Worm (Caenorhabditis elegans) whole organism, mixed stage, embryonic: ENCODE measurements around the gene pmpl-1.

Experiments
- M03D4.4 ChIP-seq: sonication (generic microtip); optimal IDR thresholded peaks from 2 replicates; lab custom pipeline; 2017; ENCODE audit warnings: mild to moderate bottlenecking, missing genetic modification characterization, missing compliant biosample characterization
- bed-3 ChIP-seq: fragments of 200-800 bp; sonication (Bioruptor generic); optimal IDR thresholded peaks from 3 replicates; lab custom pipeline; 2018; ENCODE audit warnings: mild to moderate bottlenecking, missing genetic modification characterization, moderate library complexity, missing compliant biosample characterization
- blmp-1 ChIP-seq: fragments of 150-350 bp; optimal IDR thresholded peaks from 2 replicates; lab custom pipeline; 2014; ENCODE audit warnings: missing biosample characterization, missing genetic modification characterization
- ceh-39 ChIP-seq: fragments of 150-350 bp; optimal IDR thresholded peaks from 2 replicates; lab custom pipeline; 2014; ENCODE audit warnings: missing biosample characterization, missing genetic modification characterization
- ceh-43 ChIP-seq: fragments of 200-800 bp; sonication (Bioruptor generic); optimal IDR thresholded peaks from 2 replicates; lab custom pipeline; 2018; ENCODE audit warnings: mild to moderate bottlenecking, missing genetic modification characterization, moderate library complexity, missing compliant biosample characterization
- ceh-83 ChIP-seq: fragments of 200-800 bp; sonication (Bioruptor generic); optimal IDR thresholded peaks from 2 replicates; lab custom pipeline; 2018; ENCODE audit warnings: mild to moderate bottlenecking, missing genetic modification characterization, missing compliant biosample characterization
- ces-1 ChIP-seq: fragments of 150-350 bp; optimal IDR thresholded peaks from 2 replicates; lab custom pipeline; 2014; ENCODE audit warnings: missing biosample characterization, missing genetic modification reagents, missing genetic modification characterization
- cnd-1 ChIP-seq: fragments of 200-800 bp; sonication (Bioruptor generic); optimal IDR thresholded peaks from 2 replicates; lab custom pipeline; 2018; ENCODE audit warnings: mild to moderate bottlenecking, missing genetic modification characterization, missing compliant biosample characterization
- drap-1 ChIP-seq: fragments of 200-800 bp; sonication (Bioruptor generic); optimal IDR thresholded peaks from 3 replicates; lab custom pipeline; 2018; ENCODE audit warnings: mild to moderate bottlenecking, missing genetic modification characterization, missing compliant biosample characterization
- elt-1 ChIP-seq: sonication (generic microtip); optimal IDR thresholded peaks from 2 replicates; lab custom pipeline; 2017; ENCODE audit warnings: missing genetic modification characterization, mild to moderate bottlenecking, missing compliant biosample characterization, antibody characterized with exemption, moderate library complexity, borderline replicate concordance; ENCODE audit not compliant: insufficient read depth
- elt-3 ChIP-seq: fragments of 150-350 bp; optimal IDR thresholded peaks from 2 replicates; lab custom pipeline; 2014; ENCODE audit warnings: missing biosample characterization, missing genetic modification characterization
- flh-1 ChIP-seq: fragments of 200-800 bp; sonication (Bioruptor generic); optimal IDR thresholded peaks from 2 replicates; lab custom pipeline; 2018; ENCODE audit warnings: mild to moderate bottlenecking, missing genetic modification characterization, moderate library complexity, missing compliant biosample characterization
- ham-2 ChIP-seq: fragments of 200-800 bp; sonication (Bioruptor generic); optimal IDR thresholded peaks from 2 replicates; lab custom pipeline; 2018; ENCODE audit warnings: mild to moderate bottlenecking, missing genetic modification characterization, missing compliant biosample characterization
- hlh-1 ChIP-seq: fragments of 150-350 bp; optimal IDR thresholded peaks from 2 replicates; lab custom pipeline; 2014; ENCODE audit warnings: missing biosample characterization, missing genetic modification reagents, missing genetic modification characterization
- lin-13 ChIP-seq: fragments of 150-350 bp; optimal IDR thresholded peaks from 2 replicates; lab custom pipeline; 2014; ENCODE audit warnings: missing biosample characterization, missing genetic modification characterization
- lin-32 ChIP-seq: fragments of 200-800 bp; sonication (Bioruptor generic); optimal IDR thresholded peaks from 2 replicates; lab custom pipeline; 2018; ENCODE audit warnings: mild to moderate bottlenecking, missing genetic modification characterization, missing compliant biosample characterization
- lsy-2 ChIP-seq: fragments of 150-350 bp; optimal IDR thresholded peaks from 2 replicates; lab custom pipeline; 2014; ENCODE audit warnings: missing biosample characterization, missing genetic modification characterization
- mep-1 ChIP-seq: fragments of 150-350 bp; optimal IDR thresholded peaks from 2 replicates; lab custom pipeline; 2017; ENCODE audit warnings: missing biosample characterization, missing genetic modification reagents, missing genetic modification characterization, inconsistent platforms
- mls-2 ChIP-seq: sonication (generic microtip); optimal IDR thresholded peaks from 2 replicates; lab custom pipeline; 2016; ENCODE audit warnings: mild to moderate bottlenecking, missing genetic modification characterization, moderate library complexity, missing compliant biosample characterization
- nhr-2 ChIP-seq: fragments of 150-350 bp; optimal IDR thresholded peaks from 2 replicates; lab custom pipeline; 2014; ENCODE audit warnings: missing biosample characterization, missing genetic modification characterization
- nhr-237 ChIP-seq: fragments of 150-350 bp; optimal IDR thresholded peaks from 2 replicates; lab custom pipeline; 2014; ENCODE audit warnings: missing biosample characterization, missing genetic modification characterization
- nhr-28 ChIP-seq: fragments of 150-350 bp; optimal IDR thresholded peaks from 2 replicates; lab custom pipeline; 2014; ENCODE audit warnings: missing biosample characterization, missing genetic modification characterization
- nhr-76 ChIP-seq: sonication (generic microtip); optimal IDR thresholded peaks from 2 replicates; lab custom pipeline; 2017; ENCODE audit warnings: missing biosample characterization, missing genetic modification characterization
- pha-4 ChIP-seq: fragments of 150-350 bp; optimal IDR thresholded peaks from 2 replicates; lab custom pipeline; 2018; ENCODE audit warnings: missing biosample characterization, missing genetic modification reagents, missing genetic modification characterization
- sem-2 ChIP-seq: fragments of 200-800 bp; sonication (Bioruptor generic); optimal IDR thresholded peaks from 2 replicates; lab custom pipeline; 2018; ENCODE audit warnings: mild to moderate bottlenecking, missing genetic modification characterization, missing compliant biosample characterization
- sptf-1 ChIP-seq: sonication (generic microtip); optimal IDR thresholded peaks from 2 replicates; lab custom pipeline; 2017; ENCODE audit warnings: mild to moderate bottlenecking, missing genetic modification characterization, moderate library complexity, missing compliant biosample characterization
- tbx-8 ChIP-seq: fragments of 200-800 bp; sonication (Bioruptor generic); optimal IDR thresholded peaks from 2 replicates; lab custom pipeline; 2018; ENCODE audit warnings: mild to moderate bottlenecking, missing genetic modification characterization, moderate library complexity, missing compliant biosample characterization
- unc-120 ChIP-seq: sonication (generic microtip); optimal IDR thresholded peaks from 2 replicates; lab custom pipeline; 2017; ENCODE audit warnings: missing genetic modification characterization, missing compliant biosample characterization; ENCODE audit not compliant: poor library complexity, severe bottlenecking
- unc-62 ChIP-seq: fragments of 150-350 bp; optimal IDR thresholded peaks from 2 replicates; lab custom pipeline; 2014; ENCODE audit warnings: missing biosample characterization, missing genetic modification reagents, missing genetic modification characterization
- zip-8 ChIP-seq: fragments of 150-350 bp; optimal IDR thresholded peaks from 2 replicates; lab custom pipeline; 2014; ENCODE audit warnings: missing biosample characterization, missing genetic modification characterization
- ztf-11 ChIP-seq: fragments of 150-350 bp; optimal IDR thresholded peaks from 2 replicates; lab custom pipeline; 2014; ENCODE audit warnings: missing biosample characterization, missing genetic modification characterization

pmpl-1 gene

ce11 chrX:3787431-3788076 is at the start of gene pmpl-1:
Gene pmpl-1, plus strand, starts transcription at chrX:3788026.
- TF ChIP-seq unc-62 (GFP tag; lab: Kevin White, UChicago) (peak; percentile 69), blmp-1 (tag; lab: Kevin White, UChicago) (no peak), tbx-8 (no peak), zip-8 (tag; lab: Kevin White, UChicago) (no peak), nhr-76 (no peak), flh-1 (GFP tag; lab: Kevin White, UChicago) (no peak), mep-1 (tag; lab: Kevin White, UChicago) (no peak), pha-4 (tag; lab: Kevin White, UChicago) (no peak), ceh-43 (no peak), nhr-237 (tag; lab: Kevin White, UChicago) (no peak), cnd-1 (tag; lab: Kevin White, UChicago) (no peak), elt-3 (no peak), ces-1 (GFP tag; lab: Kevin White, UChicago) (no peak), M03D4.4 (tag; lab: Kevin White, UChicago) (no peak), drap-1 (no peak), bed-3 (no peak), lin-13 (tag; lab: Kevin White, UChicago) (no peak), ztf-11 (tag; lab: Kevin White, UChicago) (no peak), sptf-1 (tag; lab: Kevin White, UChicago) (peak; percentile 41), nhr-2 (tag; lab: Kevin White, UChicago) (peak; percentile 60), sem-2 (GFP tag; lab: Kevin White, UChicago) (no peak), unc-120 (tag; lab: Kevin White, UChicago) (peak; percentile 49), ceh-39 (tag; lab: Kevin White, UChicago) (no peak), hlh-1 (tag; lab: Kevin White, UChicago) (peak; percentile 8), elt-1 (tag; lab: Kevin White, UChicago) (no peak), mls-2 (no peak), nhr-28 (tag; lab: Kevin White, UChicago) (no peak), ham-2 (GFP tag; lab: Kevin White, UChicago) (peak; percentile 1)
- TF ChIP-seq, all 35 proteins: peak for 6

ce11 chrX:3738617-3739016 is 49.2 kb upstream of the pmpl-1 start:
- TF ChIP-seq ham-2 (GFP tag; lab: Kevin White, UChicago) (no peak), ceh-83 (GFP tag; lab: Kevin White, UChicago) (no peak), lsy-2 (tag; lab: Kevin White, UChicago) (no peak), unc-62 (GFP tag; lab: Kevin White, UChicago) (peak; percentile 85), ceh-43 (no peak), lin-32 (no peak), hlh-1 (tag; lab: Kevin White, UChicago) (peak; percentile 88), nhr-2 (tag; lab: Kevin White, UChicago) (peak; percentile 66)

- TF ChIP-seq ceh-83 (GFP tag; lab: Kevin White, UChicago) (no peak), unc-62 (GFP tag; lab: Kevin White, UChicago) (no peak), blmp-1 (tag; lab: Kevin White, UChicago) (no peak), zip-8 (tag; lab: Kevin White, UChicago) (no peak), sem-2 (GFP tag; lab: Kevin White, UChicago) (no peak), lsy-2 (tag; lab: Kevin White, UChicago) (no peak), lin-32 (no peak), ztf-11 (tag; lab: Kevin White, UChicago) (no peak), nhr-76 (no peak), lin-13 (tag; lab: Kevin White, UChicago) (no peak), elt-3 (no peak), ceh-43 (no peak), mls-2 (no peak), ceh-39 (tag; lab: Kevin White, UChicago) (no peak), elt-1 (tag; lab: Kevin White, UChicago) (no peak), nhr-28 (tag; lab: Kevin White, UChicago) (no peak)
These were observed 45.6 kb upstream of the pmpl-1 start, which contains the start of gene fkh-2 for ce11 chrX:3742223-3742622. Gene fkh-2, minus strand, starts transcription at chrX:3742323.

ce11 chrX:3743190-3743589 is 44.6 kb upstream of the pmpl-1 start:
- TF ChIP-seq zip-8 (tag; lab: Kevin White, UChicago) (no peak), nhr-28 (tag; lab: Kevin White, UChicago) (no peak), bed-3 (no peak), nhr-76 (no peak), drap-1 (no peak), unc-62 (GFP tag; lab: Kevin White, UChicago) (no peak), hlh-1 (tag; lab: Kevin White, UChicago) (no peak), M03D4.4 (tag; lab: Kevin White, UChicago) (no peak), ces-1 (GFP tag; lab: Kevin White, UChicago) (no peak)
